Fruit fly (Drosophila melanogaster) whole organism, embryonic: ENCODE measurements around the gene haf.

Experiments
- CG1024 ChIP-seq: fragments of 200-800 bp; sonication (Bioruptor generic); IDR thresholded peaks from 2 replicates; pipeline ENCODE4 v1.3.6; 2022; ENCODE audit warnings: missing biosample characterization, missing genetic modification characterization
- CG11247 ChIP-seq: fragments of 200-800 bp; sonication (Bioruptor generic); IDR thresholded peaks from 2 replicates; pipeline ENCODE4 v1.3.6; 2022; ENCODE audit warnings: missing biosample characterization, missing genetic modification characterization
- CG11456 ChIP-seq: fragments of 200-800 bp; sonication (Bioruptor generic); IDR thresholded peaks from 3 replicates; pipeline ENCODE4 v1.3.6; 2022; ENCODE audit warnings: missing biosample characterization, missing genetic modification characterization
- CG11695 ChIP-seq: fragments of 200-800 bp; sonication (Bioruptor generic); IDR thresholded peaks from 3 replicates; pipeline ENCODE4 v1.3.6; 2022; ENCODE audit warnings: missing biosample characterization, missing genetic modification characterization
- CG1529 ChIP-seq: fragments of 200-800 bp; sonication (Bioruptor generic); optimal IDR thresholded peaks from 3 replicates; lab custom pipeline; 2018; ENCODE audit warnings: missing biosample characterization, missing genetic modification characterization
- CG1832 ChIP-seq: fragments of 200-800 bp; sonication (Bioruptor generic); optimal IDR thresholded peaks from 2 replicates; lab custom pipeline; 2017; ENCODE audit warnings: missing biosample characterization, mild to moderate bottlenecking, missing genetic modification characterization, inconsistent platforms
- CG18619 ChIP-seq: fragments of 200-800 bp; sonication (Bioruptor generic); optimal IDR thresholded peaks from 3 replicates; lab custom pipeline; 2017; ENCODE audit warnings: missing biosample characterization, mild to moderate bottlenecking, missing genetic modification characterization
- CG2116 ChIP-seq: fragments of 200-800 bp; sonication (Bioruptor generic); optimal IDR thresholded peaks from 3 replicates; lab custom pipeline; 2018; ENCODE audit warnings: missing biosample characterization, mild to moderate bottlenecking, missing genetic modification characterization
- CG2875 ChIP-seq: fragments of 200-800 bp; sonication (Bioruptor generic); optimal IDR thresholded peaks from 2 replicates; lab custom pipeline; 2017; ENCODE audit warnings: missing biosample characterization, mild to moderate bottlenecking, missing genetic modification characterization, missing genetic modification reagents
- CG32772 ChIP-seq: fragments of 200-800 bp; sonication (Bioruptor generic); IDR thresholded peaks from 2 replicates; pipeline ENCODE4 v1.3.6; 2022; ENCODE audit warnings: missing biosample characterization, missing genetic modification characterization
- CG34422 ChIP-seq: fragments of 200-800 bp; sonication (Bioruptor generic); IDR thresholded peaks from 3 replicates; pipeline ENCODE4 v1.3.6; 2022; ENCODE audit warnings: missing biosample characterization, missing genetic modification characterization
- CG4282 ChIP-seq: fragments of 200-800 bp; sonication (Bioruptor generic); optimal IDR thresholded peaks from 2 replicates; lab custom pipeline; 2016; ENCODE audit warnings: missing biosample characterization, missing genetic modification characterization
- CkIIα-i1 ChIP-seq: fragments of 200-800 bp; sonication (Bioruptor generic); IDR thresholded peaks from 2 replicates; pipeline ENCODE4 v1.3.6; 2022; ENCODE audit warnings: missing biosample characterization, missing genetic modification characterization
- CoRest ChIP-seq: fragments of 200-800 bp; sonication (Bioruptor generic); optimal IDR thresholded peaks from 3 replicates; lab custom pipeline; 2018; ENCODE audit warnings: missing biosample characterization, mild to moderate bottlenecking, missing genetic modification characterization, moderate library complexity
- Dbx ChIP-seq: fragments of 200-800 bp; sonication (Bioruptor generic); IDR thresholded peaks from 3 replicates; pipeline ENCODE4 v1.3.6; 2022; ENCODE audit warnings: missing biosample characterization, missing genetic modification characterization
- Dip3 ChIP-seq: fragments of 200-800 bp; sonication (Bioruptor generic); optimal IDR thresholded peaks from 3 replicates; lab custom pipeline; 2016; ENCODE audit warnings: missing biosample characterization, missing genetic modification characterization
- Dp ChIP-seq: fragments of 200-800 bp; sonication (Bioruptor generic); optimal IDR thresholded peaks from 2 replicates; lab custom pipeline; 2018; ENCODE audit warnings: missing biosample characterization, mild to moderate bottlenecking, missing genetic modification characterization, moderate library complexity
- E2f1 ChIP-seq: fragments of 200-800 bp; sonication (Bioruptor generic); IDR thresholded peaks from 2 replicates; pipeline ENCODE4 v1.3.6; 2022; ENCODE audit warnings: missing biosample characterization, missing genetic modification characterization
- H2.0 ChIP-seq: fragments of 200-800 bp; sonication (Bioruptor generic); IDR thresholded peaks from 2 replicates; pipeline ENCODE4 v1.3.6; 2022; ENCODE audit warnings: missing biosample characterization, missing genetic modification characterization
- HLH4C ChIP-seq: fragments of 200-800 bp; sonication (Bioruptor generic); IDR thresholded peaks from 3 replicates; pipeline ENCODE4 v1.3.6; 2022; ENCODE audit warnings: missing biosample characterization, missing genetic modification characterization; ENCODE audit not compliant: partially characterized antibody
- Kr ChIP-seq: fragments of 200-800 bp; sonication (Bioruptor generic); optimal IDR thresholded peaks from 2 replicates; lab custom pipeline; 2017; ENCODE audit warnings: missing biosample characterization, mild to moderate bottlenecking, missing genetic modification characterization
- MESR4 ChIP-seq: fragments of 200-800 bp; sonication (Bioruptor generic); optimal IDR thresholded peaks from 2 replicates; lab custom pipeline; 2018; ENCODE audit warnings: missing biosample characterization, mild to moderate bottlenecking, missing genetic modification characterization, moderate library complexity
- Max ChIP-seq: fragments of 200-800 bp; sonication (Bioruptor generic); optimal IDR thresholded peaks from 2 replicates; lab custom pipeline; 2016; ENCODE audit warnings: missing biosample characterization, mild to moderate bottlenecking, missing genetic modification characterization
- Med ChIP-seq: fragments of 200-800 bp; sonication (Bioruptor generic); peaks from one replicate; lab custom pipeline; 2016; ENCODE audit warnings: missing biosample characterization, missing genetic modification characterization, mild to moderate bottlenecking, inconsistent platforms, moderate library complexity
- Neu2 ChIP-seq: fragments of 200-800 bp; sonication (Bioruptor generic); optimal IDR thresholded peaks from 3 replicates; lab custom pipeline; 2016; ENCODE audit warnings: missing biosample characterization, missing genetic modification characterization, borderline replicate concordance
- Nf-YA ChIP-seq: fragments of 200-800 bp; sonication (Bioruptor generic); IDR thresholded peaks from 2 replicates; pipeline ENCODE4 v1.3.6; 2022; ENCODE audit warnings: missing biosample characterization, missing genetic modification characterization
- Optix ChIP-seq: fragments of 200-800 bp; sonication (Bioruptor generic); IDR thresholded peaks from 3 replicates; pipeline ENCODE4 v1.3.6; 2022; ENCODE audit warnings: missing biosample characterization, missing genetic modification characterization
- Rx ChIP-seq: fragments of 200-800 bp; sonication (Bioruptor generic); IDR thresholded peaks from 2 replicates; pipeline ENCODE4 v1.3.6; 2022; ENCODE audit warnings: missing biosample characterization, missing genetic modification characterization
- Stat92E ChIP-seq, 3 experiments: fragments of >200 bp in 2 of 3; fragments of 200-800 bp in 1 of 3; sonication (Bioruptor generic) in 1 of 3; optimal IDR thresholded peaks; 2 replicates each; lab custom pipeline; 2017 to 2019; ENCODE audit warnings: missing biosample characterization in 3 of 3, missing genetic modification characterization in 3 of 3, mild to moderate bottlenecking in 1 of 3, moderate library complexity in 1 of 3
- Vsx1 ChIP-seq: fragments of 200-800 bp; sonication (Bioruptor generic); optimal IDR thresholded peaks from 2 replicates; lab custom pipeline; 2017; ENCODE audit warnings: missing biosample characterization, mild to moderate bottlenecking, missing genetic modification characterization, missing genetic modification reagents
- ap ChIP-seq: fragments of 200-800 bp; sonication (Bioruptor generic); IDR thresholded peaks from 2 replicates; pipeline ENCODE4 v1.3.6; 2022; ENCODE audit warnings: missing biosample characterization, missing genetic modification characterization
- ase ChIP-seq: fragments of 200-800 bp; sonication (Bioruptor generic); IDR thresholded peaks from 3 replicates; pipeline ENCODE4 v1.3.6; 2022; ENCODE audit warnings: missing biosample characterization, missing genetic modification characterization
- btn ChIP-seq: fragments of 200-800 bp; sonication (Bioruptor generic); optimal IDR thresholded peaks from 2 replicates; lab custom pipeline; 2016; ENCODE audit warnings: missing biosample characterization, missing genetic modification characterization
- cad ChIP-seq: fragments of >200 bp; optimal IDR thresholded peaks from 2 replicates; lab custom pipeline; 2017; ENCODE audit warnings: missing biosample characterization, missing genetic modification characterization
- chm ChIP-seq: fragments of 200-800 bp; sonication (Bioruptor generic); IDR thresholded peaks from 2 replicates; pipeline ENCODE4 v1.3.6; 2022; ENCODE audit warnings: missing biosample characterization, missing genetic modification characterization
- dmrt99B ChIP-seq: fragments of 200-800 bp; sonication (Bioruptor generic); optimal IDR thresholded peaks from 2 replicates; lab custom pipeline; 2018; ENCODE audit warnings: missing biosample characterization, mild to moderate bottlenecking, missing genetic modification characterization, moderate library complexity
- eve ChIP-seq, 2 experiments: fragments of >200 bp; optimal IDR thresholded peaks; 2 replicates each; lab custom pipeline; 2017; ENCODE audit warnings: missing biosample characterization in 2 of 2, missing genetic modification characterization in 2 of 2
- ind ChIP-seq: fragments of 200-800 bp; sonication (Bioruptor generic); optimal IDR thresholded peaks from 3 replicates; lab custom pipeline; 2016; ENCODE audit warnings: missing biosample characterization, missing genetic modification characterization
- insv ChIP-seq, 2 experiments: fragments of 200-800 bp; sonication (Bioruptor generic); optimal IDR thresholded peaks; 3 replicates each; lab custom pipeline; 2016 to 2018; ENCODE audit warnings: missing biosample characterization in 2 of 2, missing genetic modification characterization in 2 of 2
- lilli ChIP-seq: fragments of 200-800 bp; sonication (Bioruptor generic); optimal IDR thresholded peaks from 3 replicates; lab custom pipeline; 2016; ENCODE audit warnings: missing biosample characterization, missing genetic modification characterization
- lmd ChIP-seq: fragments of 200-800 bp; sonication (Bioruptor generic); IDR thresholded peaks from 2 replicates; pipeline ENCODE4 v1.3.6; 2022; ENCODE audit warnings: missing biosample characterization, missing genetic modification characterization
- lola ChIP-seq, 3 experiments: fragments of >200 bp in 2 of 3; fragments of 200-800 bp in 1 of 3; sonication (Bioruptor generic) in 1 of 3; optimal IDR thresholded peaks; 2 replicates each; lab custom pipeline; 2017 to 2019; ENCODE audit warnings: missing biosample characterization in 3 of 3, missing genetic modification characterization in 3 of 3, mild to moderate bottlenecking in 1 of 3, moderate library complexity in 1 of 3
- nerfin-2 ChIP-seq: fragments of 200-800 bp; sonication (Bioruptor generic); IDR thresholded peaks from 2 replicates; pipeline ENCODE4 v1.3.6; 2022; ENCODE audit warnings: missing biosample characterization, missing genetic modification characterization; ENCODE audit not compliant: partially characterized antibody
- phol ChIP-seq: fragments of 200-800 bp; sonication (Bioruptor generic); optimal IDR thresholded peaks from 3 replicates; lab custom pipeline; 2018; ENCODE audit warnings: missing biosample characterization, mild to moderate bottlenecking, missing genetic modification characterization, moderate library complexity
- prd ChIP-seq, 3 experiments: fragments of >200 bp in 2 of 3; fragments of 200-800 bp in 1 of 3; sonication (Bioruptor generic) in 1 of 3; optimal IDR thresholded peaks in 2 of 3; IDR thresholded peaks in 1 of 3; 2 replicates in 2 of 3; 3 replicates in 1 of 3; pipeline versions ENCODE4 v1.3.6 to Lab custom; 2017 to 2022; ENCODE audit warnings: missing biosample characterization in 1 of 3, missing genetic modification characterization in 1 of 3
- ro ChIP-seq: fragments of 200-800 bp; sonication (Bioruptor generic); IDR thresholded peaks from 2 replicates; pipeline ENCODE4 v1.3.6; 2022; ENCODE audit warnings: missing biosample characterization, missing genetic modification characterization
- schlank ChIP-seq: fragments of 200-800 bp; sonication (Bioruptor generic); optimal IDR thresholded peaks from 2 replicates; lab custom pipeline; 2018; ENCODE audit warnings: missing biosample characterization, mild to moderate bottlenecking, missing genetic modification characterization
- sens-2 ChIP-seq: fragments of 200-800 bp; sonication (Bioruptor generic); IDR thresholded peaks from 2 replicates; pipeline ENCODE4 v1.3.6; 2022; ENCODE audit warnings: missing biosample characterization, missing genetic modification characterization
- sug ChIP-seq: fragments of 200-800 bp; optimal IDR thresholded peaks from 2 replicates; lab custom pipeline; 2019; ENCODE audit warnings: missing biosample characterization, mild to moderate bottlenecking, missing genetic modification characterization, moderate library complexity
- unc-4 ChIP-seq: fragments of 200-800 bp; sonication (Bioruptor generic); IDR thresholded peaks from 2 replicates; pipeline ENCODE4 v1.3.6; 2022; ENCODE audit warnings: missing biosample characterization, missing genetic modification characterization; ENCODE audit not compliant: partially characterized antibody

Gene haf

DNA sequence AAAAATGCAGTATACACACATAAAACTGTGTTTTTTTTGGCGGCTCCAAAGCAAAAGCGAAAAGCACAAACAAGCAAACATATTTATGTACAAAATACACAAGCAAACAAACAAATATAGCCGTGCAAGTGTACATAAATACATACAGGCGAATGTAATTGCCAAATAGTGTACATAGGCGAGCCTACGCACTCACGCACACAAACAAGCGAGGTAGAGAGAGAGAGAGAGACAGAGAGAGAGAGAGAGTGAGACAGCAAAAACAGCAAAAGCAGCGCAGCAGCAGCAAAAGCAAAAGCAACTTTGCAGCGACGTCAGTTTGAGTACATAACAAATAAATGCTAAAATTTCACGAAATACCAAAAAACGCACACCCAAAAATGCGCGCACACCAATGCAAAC lies 93.7 kb downstream of the haf start (continued):
- TF ChIP-seq HLH4C (GFP tag; lab: Robert Waterston, UW) = no peak
- TF ChIP-seq CkIIα-i1 (GFP tag; lab: Robert Waterston, UW) = no peak
- peak; percentile 44; the same call in 1 of the 2 replicates for TF ChIP-seq ap
- peak; percentile 54; the same call in 1 of the 3 replicates for TF ChIP-seq Optix (GFP tag; lab: Robert Waterston, UW)
- peak; percentile 78 for TF ChIP-seq CG11695 (GFP tag; lab: Robert Waterston, UW)
- no peak for TF ChIP-seq Neu2
- TF ChIP-seq prd (optimal IDR thresholded peaks at IDR 0.05; lab: Kevin White, UChicago) = no peak
- peak; percentile 48; the same call in 2 of the 3 replicates for TF ChIP-seq prd (GFP tag; IDR thresholded peaks at IDR 0.05; lab: Robert Waterston, UW)
- TF ChIP-seq Kr (GFP tag; lab: Kevin White, UChicago) = no peak
- TF ChIP-seq Dip3 = no peak
- TF ChIP-seq lmd (GFP tag; lab: Robert Waterston, UW) = no peak
- TF ChIP-seq phol (tag; lab: Kevin White, UChicago) = peak; percentile 45
- TF ChIP-seq lola (GFP tag; optimal IDR thresholded peaks at IDR 0.05; lab: Kevin White, UChicago) = peak in 2 of 3 experiments; percentile 44 to 70
- TF ChIP-seq eve (GFP tag; optimal IDR thresholded peaks at IDR 0.05; lab: Kevin White, UChicago) = peak in 1 of 2 experiments; percentile 88
- TF ChIP-seq unc-4 (GFP tag; lab: Robert Waterston, UW) = no peak
- TF ChIP-seq CG32772 (GFP tag; lab: Robert Waterston, UW) = no peak
- peak; percentile 55; the same call in 2 of the 3 replicates for TF ChIP-seq CG11456 (GFP tag; lab: Robert Waterston, UW)
- no peak for TF ChIP-seq cad (GFP tag; lab: Kevin White, UChicago)
- TF ChIP-seq Vsx1 (GFP tag; lab: Kevin White, UChicago) = peak; percentile 95
- TF ChIP-seq CG2875 (GFP tag; lab: Kevin White, UChicago) = peak; percentile 97
- peak; percentile 27; the same call in 1 of the 3 replicates for TF ChIP-seq CG34422 (GFP tag; lab: Robert Waterston, UW)
- TF ChIP-seq MESR4 = no peak
- peak; percentile 75 for TF ChIP-seq chm (GFP tag; lab: Robert Waterston, UW)
- TF ChIP-seq H2.0 (GFP tag; lab: Robert Waterston, UW) = peak; percentile 69; the same call in 1 of the 2 replicates
- peak; percentile 96 for TF ChIP-seq Med (GFP tag; lab: Kevin White, UChicago)
- TF ChIP-seq Rx (GFP tag; lab: Robert Waterston, UW) = peak; percentile 29; the same call in 1 of the 2 replicates
- TF ChIP-seq btn (GFP tag; lab: Kevin White, UChicago) = peak; percentile 90
- no peak for TF ChIP-seq insv (GFP tag; optimal IDR thresholded peaks at IDR 0.05; lab: Kevin White, UChicago)
- peak; percentile 74 for TF ChIP-seq CG11247 (GFP tag; lab: Robert Waterston, UW)
- TF ChIP-seq Max (GFP tag; lab: Kevin White, UChicago) = peak; percentile 44
- peak; percentile 83 for TF ChIP-seq CG1529 (GFP tag; lab: Kevin White, UChicago)
- TF ChIP-seq dmrt99B (tag; lab: Kevin White, UChicago) = peak; percentile 84
- TF ChIP-seq ase (GFP tag; lab: Robert Waterston, UW) = peak; percentile 70; the same call in 2 of the 3 replicates
- no peak for TF ChIP-seq nerfin-2 (GFP tag; lab: Robert Waterston, UW)
- TF ChIP-seq lilli (GFP tag; lab: Kevin White, UChicago) = peak; percentile 22
- peak; percentile 67 for TF ChIP-seq schlank (tag; lab: Kevin White, UChicago)
- peak; percentile 66; the same call in 1 of the 2 replicates for TF ChIP-seq E2f1
- TF ChIP-seq Stat92E (GFP tag; optimal IDR thresholded peaks at IDR 0.05; lab: Kevin White, UChicago) = no peak
- peak; percentile 75 for TF ChIP-seq CG18619 (GFP tag; lab: Kevin White, UChicago)
- TF ChIP-seq Dbx (GFP tag; lab: Robert Waterston, UW) = no peak
- no peak for TF ChIP-seq ro (GFP tag; lab: Robert Waterston, UW)
- no peak for TF ChIP-seq sug (tag; lab: Kevin White, UChicago)
- peak; percentile 78; the same call in 1 of the 2 replicates for TF ChIP-seq CG1024 (GFP tag; lab: Robert Waterston, UW)
- TF ChIP-seq sens-2 (GFP tag; lab: Robert Waterston, UW) = peak; percentile 50; the same call in 1 of the 2 replicates
- no peak for TF ChIP-seq Dp (GFP tag; lab: Kevin White, UChicago)
- peak; percentile 24 for TF ChIP-seq CG2116 (GFP tag; lab: Kevin White, UChicago)
- peak; percentile 68 for TF ChIP-seq CoRest (tag; lab: Kevin White, UChicago)
- TF ChIP-seq CG1832 (GFP tag; lab: Kevin White, UChicago) = peak; percentile 73
- peak; percentile 82 for TF ChIP-seq Nf-YA (GFP tag; lab: Robert Waterston, UW)
- TF ChIP-seq ind (GFP tag; lab: Kevin White, UChicago) = no peak
- TF ChIP-seq CG4282 (GFP tag; lab: Kevin White, UChicago) = peak; percentile 52
